Fruit fly (Drosophila melanogaster): Measurements from ENCODE around the gene pns.
A peak's percentile ranks its signal among the peaks of the same experiment; 100 is the strongest.

Gene pns

dm6 chr3L:1576489-1577106, 39.7 kb downstream of the pns start, which contains the start of gene CG13917 (continued):
- TF ChIP-seq Blimp-1 (GFP tag; optimal IDR thresholded peaks at IDR 0.05) (no peak), unpg (GFP tag; optimal IDR thresholded peaks at IDR 0.05) (no peak), inv (GFP tag; IDR thresholded peaks at IDR 0.05; ENCODE audit: partially characterized antibody) (no peak; the same call in 1 of the 2 replicates), Dad (GFP tag; optimal IDR thresholded peaks at IDR 0.05) (no peak), kni (GFP tag; optimal IDR thresholded peaks at IDR 0.05) (no peak), sna (GFP tag; IDR thresholded peaks at IDR 0.05; ENCODE audit: partially characterized antibody) (no peak), corto (GFP tag; optimal IDR thresholded peaks at IDR 0.05) (no peak), grau (tag; optimal IDR thresholded peaks at IDR 0.05) (no peak), CG6765 (GFP tag; optimal IDR thresholded peaks at IDR 0.05) (no peak), BEAF-32 (GFP tag; optimal IDR thresholded peaks at IDR 0.05) (peak; percentile 34), Eip74EF (GFP tag; optimal IDR thresholded peaks at IDR 0.05) (no peak), z (GFP tag; IDR thresholded peaks at IDR 0.05) (no peak), CG6254 (GFP tag; optimal IDR thresholded peaks at IDR 0.05) (no peak), CG5245 (GFP tag; optimal IDR thresholded peaks at IDR 0.05) (no peak), NC2α (GFP tag; optimal IDR thresholded peaks at IDR 0.05) (no peak), dmrt11E (tag; optimal IDR thresholded peaks at IDR 0.05) (no peak), CG12236 (GFP tag; optimal IDR thresholded peaks at IDR 0.05) (no peak), CG12659 (GFP tag; optimal IDR thresholded peaks at IDR 0.05) (peak; percentile 48), CG30020 (tag; optimal IDR thresholded peaks at IDR 0.05) (no peak), CG17359 (tag; optimal IDR thresholded peaks at IDR 0.05) (no peak), CG18764 (GFP tag; optimal IDR thresholded peaks at IDR 0.05) (no peak), CG6791 (GFP tag; IDR thresholded peaks at IDR 0.05; ENCODE audit: partially characterized antibody) (no peak), CG9932 (GFP tag; IDR thresholded peaks at IDR 0.05) (0 out of 2 replicates have a peak, but pooled peaks have one; percentile 14), btn (GFP tag; optimal IDR thresholded peaks at IDR 0.05) (no peak), tgo (GFP tag; IDR thresholded peaks at IDR 0.05) (no peak), chn (GFP tag; optimal IDR thresholded peaks at IDR 0.05) (no peak), dpn (GFP tag; optimal IDR thresholded peaks at IDR 0.05) (no peak), CG15479 (GFP tag; optimal IDR thresholded peaks at IDR 0.05) (no peak), NC2β (GFP tag; optimal IDR thresholded peaks at IDR 0.05) (no peak), Camta (GFP tag; optimal IDR thresholded peaks at IDR 0.05) (no peak), CG42726 (GFP tag; IDR thresholded peaks at IDR 0.05; ENCODE audit: partially characterized antibody) (0 out of 2 replicates have a peak, but pooled peaks have one; percentile 20), CG3995 (GFP tag; optimal IDR thresholded peaks at IDR 0.05) (no peak), CG8359 (GFP tag; optimal IDR thresholded peaks at IDR 0.05; ENCODE audit: borderline replicate concordance) (peak; percentile 100), al (GFP tag; IDR thresholded peaks at IDR 0.05) (no peak), CG7271 (tag; optimal IDR thresholded peaks at IDR 0.05) (no peak), maf-S (GFP tag; optimal IDR thresholded peaks at IDR 0.05) (no peak), CG32532 (GFP tag; IDR thresholded peaks at IDR 0.05) (no peak), Bdp1 (GFP tag; optimal IDR thresholded peaks at IDR 0.05) (no peak), CG31441 (GFP tag; IDR thresholded peaks at IDR 0.05) (0 out of 2 replicates have a peak, but pooled peaks have one; percentile 20), ap (GFP tag; IDR thresholded peaks at IDR 0.05) (no peak), CG12744 (GFP tag; optimal IDR thresholded peaks at IDR 0.05) (no peak), Dll (GFP tag; IDR thresholded peaks at IDR 0.05; ENCODE audit: partially characterized antibody) (no peak; the same call in 3 of the 4 replicates), Mrtf (GFP tag; IDR thresholded peaks at IDR 0.05) (no peak), CG10147 (GFP tag; optimal IDR thresholded peaks at IDR 0.05) (no peak), Ssrp (tag; optimal IDR thresholded peaks at IDR 0.05) (no peak), CG9215 (GFP tag; IDR thresholded peaks at IDR 0.05) (no peak), CG18262 (tag; optimal IDR thresholded peaks at IDR 0.05) (no peak), CG7357 (GFP tag; IDR thresholded peaks at IDR 0.05) (no peak), CG4730 (GFP tag; IDR thresholded peaks at IDR 0.05) (no peak)

All from whole organism, embryonic.